Fruit fly (Drosophila melanogaster) whole organism, embryonic: Measurements from ENCODE around the gene CG14537.

Experiments
- B-H1 ChIP-seq: fragments of 200-800 bp; sonication (Bioruptor generic); IDR thresholded peaks from 3 replicates; pipeline ENCODE4 v1.3.6; 2022; ENCODE audit warnings: missing biosample characterization, missing genetic modification characterization
- B-H2 ChIP-seq: fragments of 200-800 bp; sonication (Bioruptor generic); optimal IDR thresholded peaks from 2 replicates; lab custom pipeline; 2018; ENCODE audit warnings: missing biosample characterization, mild to moderate bottlenecking, missing genetic modification characterization
- Blimp-1 ChIP-seq: fragments of 200-800 bp; sonication (Bioruptor generic); optimal IDR thresholded peaks from 3 replicates; lab custom pipeline; 2018; ENCODE audit warnings: missing biosample characterization, missing genetic modification characterization, mild to moderate bottlenecking, moderate library complexity, missing genetic modification reagents
- CG1024 ChIP-seq: fragments of 200-800 bp; sonication (Bioruptor generic); IDR thresholded peaks from 2 replicates; pipeline ENCODE4 v1.3.6; 2022; ENCODE audit warnings: missing biosample characterization, missing genetic modification characterization
- CG10267 ChIP-seq: fragments of 200-800 bp; sonication (Bioruptor generic); optimal IDR thresholded peaks from 2 replicates; lab custom pipeline; 2018; ENCODE audit warnings: missing biosample characterization, mild to moderate bottlenecking, missing genetic modification characterization, moderate library complexity
- CG10366 ChIP-seq: fragments of 200-800 bp; sonication (Bioruptor generic); IDR thresholded peaks from 2 replicates; pipeline ENCODE4 v1.3.6; 2022; ENCODE audit warnings: missing biosample characterization, missing genetic modification characterization
- CG10431 ChIP-seq: fragments of 200-800 bp; sonication (Bioruptor generic); optimal IDR thresholded peaks from 3 replicates; lab custom pipeline; 2018; ENCODE audit warnings: missing biosample characterization, mild to moderate bottlenecking, missing genetic modification characterization
- CG10979 ChIP-seq: fragments of 200-800 bp; sonication (Bioruptor generic); optimal IDR thresholded peaks from 2 replicates; lab custom pipeline; 2018; ENCODE audit warnings: missing biosample characterization, mild to moderate bottlenecking, missing genetic modification characterization, moderate library complexity
- CG12236 ChIP-seq: fragments of 200-800 bp; sonication (Bioruptor generic); optimal IDR thresholded peaks from 2 replicates; lab custom pipeline; 2016; ENCODE audit warnings: missing biosample characterization, missing genetic modification characterization
- CG14860 ChIP-seq: fragments of 200-800 bp; sonication (Bioruptor generic); IDR thresholded peaks from 3 replicates; pipeline ENCODE4 v1.3.6; 2022; ENCODE audit warnings: missing biosample characterization, missing genetic modification characterization; ENCODE audit not compliant: partially characterized antibody
- CG15696 ChIP-seq: fragments of 200-800 bp; sonication (Bioruptor generic); optimal IDR thresholded peaks from 2 replicates; lab custom pipeline; 2019; ENCODE audit warnings: missing biosample characterization, mild to moderate bottlenecking, missing genetic modification characterization, moderate library complexity
- CG1603 ChIP-seq: fragments of 200-800 bp; sonication (Bioruptor generic); optimal IDR thresholded peaks from 2 replicates; lab custom pipeline; 2019; ENCODE audit warnings: missing biosample characterization, mild to moderate bottlenecking, missing genetic modification characterization, moderate library complexity
- CG17359 ChIP-seq: fragments of 200-800 bp; sonication (Bioruptor generic); optimal IDR thresholded peaks from 3 replicates; lab custom pipeline; 2018; ENCODE audit warnings: missing biosample characterization, mild to moderate bottlenecking, missing genetic modification characterization, moderate library complexity
- CG17385 ChIP-seq: fragments of 200-800 bp; sonication (Bioruptor generic); optimal IDR thresholded peaks from 3 replicates; lab custom pipeline; 2018; ENCODE audit warnings: missing biosample characterization, mild to moderate bottlenecking, missing genetic modification characterization
- CG1792 ChIP-seq: fragments of 200-800 bp; sonication (Bioruptor generic); optimal IDR thresholded peaks from 2 replicates; lab custom pipeline; 2016; ENCODE audit warnings: missing biosample characterization, missing genetic modification characterization
- CG2202 ChIP-seq: fragments of 200-800 bp; sonication (Bioruptor generic); optimal IDR thresholded peaks from 2 replicates; lab custom pipeline; 2018; ENCODE audit warnings: missing biosample characterization, mild to moderate bottlenecking, missing genetic modification characterization
- CG3847 ChIP-seq: fragments of 200-800 bp; sonication (Bioruptor generic); IDR thresholded peaks from 2 replicates; pipeline ENCODE4 v1.3.6; 2022; ENCODE audit warnings: missing biosample characterization, missing genetic modification characterization
- CG4404 ChIP-seq: fragments of 200-800 bp; sonication (Bioruptor generic); IDR thresholded peaks from 2 replicates; pipeline ENCODE4 v1.3.6; 2022; ENCODE audit warnings: missing biosample characterization, missing genetic modification characterization
- CG4730 ChIP-seq: fragments of 200-800 bp; sonication (Bioruptor generic); IDR thresholded peaks from 2 replicates; pipeline ENCODE4 v1.3.6; 2022; ENCODE audit warnings: missing biosample characterization, missing genetic modification characterization
- CG6654 ChIP-seq: fragments of 200-800 bp; sonication (Bioruptor generic); optimal IDR thresholded peaks from 2 replicates; lab custom pipeline; 2017; ENCODE audit warnings: missing biosample characterization, mild to moderate bottlenecking, missing genetic modification characterization
- CG6813 ChIP-seq: fragments of 200-800 bp; sonication (Bioruptor generic); optimal IDR thresholded peaks from 2 replicates; lab custom pipeline; 2017; ENCODE audit warnings: missing biosample characterization, missing genetic modification characterization, mild to moderate bottlenecking, moderate library complexity, missing genetic modification reagents
- CG7745 ChIP-seq: fragments of 200-800 bp; sonication (Bioruptor generic); optimal IDR thresholded peaks from 2 replicates; lab custom pipeline; 2018; ENCODE audit warnings: missing biosample characterization, mild to moderate bottlenecking, missing genetic modification characterization, moderate library complexity
- CG8089 ChIP-seq: fragments of 200-800 bp; sonication (Bioruptor generic); optimal IDR thresholded peaks from 3 replicates; lab custom pipeline; 2016; ENCODE audit warnings: missing biosample characterization, missing genetic modification characterization
- CG8359 ChIP-seq: fragments of 200-800 bp; sonication (Bioruptor generic); optimal IDR thresholded peaks from 2 replicates; lab custom pipeline; 2017; ENCODE audit warnings: missing biosample characterization, mild to moderate bottlenecking, missing genetic modification characterization, borderline replicate concordance
- CG8388 ChIP-seq: fragments of 200-800 bp; sonication (Bioruptor generic); optimal IDR thresholded peaks from 2 replicates; lab custom pipeline; 2019; ENCODE audit warnings: missing biosample characterization, mild to moderate bottlenecking, missing genetic modification characterization, moderate library complexity
- CG9727 ChIP-seq: fragments of 200-800 bp; sonication (Bioruptor generic); optimal IDR thresholded peaks from 3 replicates; lab custom pipeline; 2017; ENCODE audit warnings: missing biosample characterization, mild to moderate bottlenecking, missing genetic modification characterization
- Dek ChIP-seq: fragments of 200-800 bp; sonication (Bioruptor generic); optimal IDR thresholded peaks from 3 replicates; lab custom pipeline; 2019; ENCODE audit warnings: missing biosample characterization, mild to moderate bottlenecking, missing genetic modification characterization, moderate library complexity
- Dp ChIP-seq: fragments of 200-800 bp; sonication (Bioruptor generic); optimal IDR thresholded peaks from 2 replicates; lab custom pipeline; 2018; ENCODE audit warnings: missing biosample characterization, mild to moderate bottlenecking, missing genetic modification characterization, moderate library complexity
- Hr3 ChIP-seq: fragments of 200-800 bp; sonication (Bioruptor generic); optimal IDR thresholded peaks from 3 replicates; lab custom pipeline; 2016; ENCODE audit warnings: missing biosample characterization, missing genetic modification characterization
- Hr51 ChIP-seq, 2 experiments: fragments of 200-800 bp; sonication (Bioruptor generic); optimal IDR thresholded peaks; 2 replicates in 1 of 2; 3 replicates in 1 of 2; lab custom pipeline; 2016 to 2018; ENCODE audit warnings: missing biosample characterization in 2 of 2, missing genetic modification characterization in 2 of 2, mild to moderate bottlenecking in 1 of 2, moderate library complexity in 1 of 2
- MBD-R2 ChIP-seq: fragments of 200-800 bp; sonication (Bioruptor generic); IDR thresholded peaks from 2 replicates; pipeline ENCODE4 v1.3.6; 2022; ENCODE audit warnings: missing biosample characterization, missing genetic modification characterization
- NC2α ChIP-seq: fragments of 200-800 bp; sonication (Bioruptor generic); optimal IDR thresholded peaks from 2 replicates; lab custom pipeline; 2016; ENCODE audit warnings: missing biosample characterization, missing genetic modification characterization
- Nf-YB ChIP-seq: fragments of 200-800 bp; sonication (Bioruptor generic); optimal IDR thresholded peaks from 3 replicates; lab custom pipeline; 2019; ENCODE audit warnings: missing biosample characterization, mild to moderate bottlenecking, missing genetic modification characterization, moderate library complexity
- Optix ChIP-seq: fragments of 200-800 bp; sonication (Bioruptor generic); IDR thresholded peaks from 3 replicates; pipeline ENCODE4 v1.3.6; 2022; ENCODE audit warnings: missing biosample characterization, missing genetic modification characterization
- Side ChIP-seq: fragments of 200-800 bp; sonication (Bioruptor generic); optimal IDR thresholded peaks from 2 replicates; lab custom pipeline; 2016; ENCODE audit warnings: missing biosample characterization, missing genetic modification characterization
- Spps ChIP-seq: fragments of 200-800 bp; sonication (Bioruptor generic); optimal IDR thresholded peaks from 2 replicates; lab custom pipeline; 2018; ENCODE audit warnings: missing biosample characterization, mild to moderate bottlenecking, missing genetic modification characterization
- ara ChIP-seq: fragments of 200-800 bp; sonication (Bioruptor generic); IDR thresholded peaks from 2 replicates; pipeline ENCODE4 v1.3.6; 2022; ENCODE audit warnings: missing biosample characterization, missing genetic modification characterization
- bcd ChIP-seq: fragments of 200-800 bp; sonication (Bioruptor generic); optimal IDR thresholded peaks from 2 replicates; lab custom pipeline; 2017; ENCODE audit warnings: missing biosample characterization, mild to moderate bottlenecking, missing genetic modification characterization
- croc ChIP-seq: fragments of 200-800 bp; sonication (Bioruptor generic); conservative IDR thresholded peaks from 3 replicates; pipeline ENCODE4 v1.3.6; 2022; ENCODE audit warnings: missing biosample characterization, missing genetic modification characterization
- disco-r ChIP-seq: fragments of 200-800 bp; sonication (Bioruptor generic); optimal IDR thresholded peaks from 2 replicates; lab custom pipeline; 2016; ENCODE audit warnings: missing biosample characterization, missing genetic modification characterization
- dmrt99B ChIP-seq: fragments of 200-800 bp; sonication (Bioruptor generic); optimal IDR thresholded peaks from 2 replicates; lab custom pipeline; 2018; ENCODE audit warnings: missing biosample characterization, mild to moderate bottlenecking, missing genetic modification characterization, moderate library complexity
- ems ChIP-seq: fragments of 200-800 bp; sonication (Bioruptor generic); optimal IDR thresholded peaks from 3 replicates; lab custom pipeline; 2016; ENCODE audit warnings: missing biosample characterization, missing genetic modification characterization
- exex ChIP-seq: fragments of 200-800 bp; sonication (Bioruptor generic); optimal IDR thresholded peaks from 4 replicates; lab custom pipeline; 2018; ENCODE audit warnings: missing biosample characterization, mild to moderate bottlenecking, missing genetic modification characterization, moderate library complexity
- nerfin-2 ChIP-seq: fragments of 200-800 bp; sonication (Bioruptor generic); IDR thresholded peaks from 2 replicates; pipeline ENCODE4 v1.3.6; 2022; ENCODE audit warnings: missing biosample characterization, missing genetic modification characterization; ENCODE audit not compliant: partially characterized antibody
- oc ChIP-seq: fragments of 200-800 bp; sonication (Bioruptor generic); optimal IDR thresholded peaks from 2 replicates; lab custom pipeline; 2018; ENCODE audit warnings: missing biosample characterization, mild to moderate bottlenecking, missing genetic modification characterization, moderate library complexity
- org-1 ChIP-seq: fragments of 200-800 bp; sonication (Bioruptor generic); optimal IDR thresholded peaks from 2 replicates; lab custom pipeline; 2017; ENCODE audit warnings: missing biosample characterization, missing genetic modification characterization
- peb ChIP-seq: fragments of 200-800 bp; sonication (Bioruptor generic); IDR thresholded peaks from 2 replicates; pipeline ENCODE4 v1.3.6; 2022; ENCODE audit warnings: missing biosample characterization, missing genetic modification characterization
- sisA ChIP-seq: fragments of 200-800 bp; sonication (Bioruptor generic); IDR thresholded peaks from 2 replicates; pipeline ENCODE4 v1.3.6; 2022; ENCODE audit warnings: missing biosample characterization, missing genetic modification characterization
- sqz ChIP-seq: fragments of 200-800 bp; sonication (Bioruptor generic); optimal IDR thresholded peaks from 3 replicates; lab custom pipeline; 2018; ENCODE audit warnings: missing biosample characterization, mild to moderate bottlenecking, missing genetic modification characterization
- wek ChIP-seq: fragments of 200-800 bp; sonication (Bioruptor generic); optimal IDR thresholded peaks from 3 replicates; lab custom pipeline; 2018; ENCODE audit warnings: missing biosample characterization, mild to moderate bottlenecking, missing genetic modification characterization, moderate library complexity
- yki ChIP-seq: fragments of >200 bp; optimal IDR thresholded peaks from 3 replicates; lab custom pipeline; 2018

Gene CG14537

dm6 chr2L:7810519-7810918 is 29.7 kb upstream of the CG14537 start, which contains the start of gene Cdc14 (continued):
- TF ChIP-seq B-H1 (GFP tag; lab: Robert Waterston, UW) (no peak), org-1 (GFP tag; lab: Kevin White, UChicago) (no peak), ara (GFP tag; lab: Robert Waterston, UW) (no peak), CG10366 (GFP tag; lab: Robert Waterston, UW) (no peak), CG1603 (peak; percentile 38), bcd (GFP tag; lab: Kevin White, UChicago) (no peak), croc (GFP tag; lab: Robert Waterston, UW) (no peak), MBD-R2 (GFP tag; lab: Robert Waterston, UW) (peak; percentile 7; the same call in 1 of the 2 replicates), Dek (tag; lab: Kevin White, UChicago) (no peak), CG4730 (GFP tag; lab: Robert Waterston, UW) (no peak), Blimp-1 (GFP tag; lab: Kevin White, UChicago) (no peak), CG4404 (GFP tag; lab: Robert Waterston, UW) (no peak), wek (GFP tag; lab: Kevin White, UChicago) (no peak), CG8359 (GFP tag; lab: Kevin White, UChicago) (no peak), disco-r (GFP tag; lab: Kevin White, UChicago) (no peak), CG3847 (GFP tag; lab: Robert Waterston, UW) (no peak), dmrt99B (tag; lab: Kevin White, UChicago) (no peak), CG15696 (no peak), CG17359 (peak; percentile 8), CG17385 (peak; percentile 25), CG12236 (peak; percentile 57), Hr3 (GFP tag; lab: Kevin White, UChicago) (no peak), Side (GFP tag; lab: Kevin White, UChicago) (no peak), Dp (no peak), oc (no peak), CG8089 (GFP tag; lab: Kevin White, UChicago) (no peak), sqz (GFP tag; lab: Kevin White, UChicago) (no peak), CG1792 (GFP tag; lab: Kevin White, UChicago) (no peak), CG6654 (GFP tag; lab: Kevin White, UChicago) (no peak), CG10431 (GFP tag; lab: Kevin White, UChicago) (no peak), ems (GFP tag; lab: Kevin White, UChicago) (no peak), NC2α (no peak), sisA (GFP tag; lab: Robert Waterston, UW) (no peak), CG9727 (GFP tag; lab: Kevin White, UChicago) (no peak), CG2202 (tag; lab: Kevin White, UChicago) (no peak), CG6813 (no peak), CG10979 (no peak), CG8388 (no peak), CG10267 (tag; lab: Kevin White, UChicago) (no peak), CG1024 (no peak), CG7745 (tag; lab: Kevin White, UChicago) (no peak), Optix (GFP tag; lab: Robert Waterston, UW) (no peak), Nf-YB (GFP tag; lab: Kevin White, UChicago) (no peak), Hr51 (GFP tag; optimal IDR thresholded peaks at IDR 0.05; lab: Kevin White, UChicago) (no peak), Spps (no peak), CG14860 (GFP tag; lab: Robert Waterston, UW) (peak; percentile 38; the same call in 1 of the 3 replicates), peb (no peak), B-H2 (GFP tag; lab: Kevin White, UChicago) (no peak), exex (no peak), nerfin-2 (GFP tag; lab: Robert Waterston, UW) (peak; percentile 54), yki (lab: Kevin White, UChicago) (no peak)
